Fruit fly (Drosophila melanogaster): ENCODE measurements around the gene CG2256.

DNA sequence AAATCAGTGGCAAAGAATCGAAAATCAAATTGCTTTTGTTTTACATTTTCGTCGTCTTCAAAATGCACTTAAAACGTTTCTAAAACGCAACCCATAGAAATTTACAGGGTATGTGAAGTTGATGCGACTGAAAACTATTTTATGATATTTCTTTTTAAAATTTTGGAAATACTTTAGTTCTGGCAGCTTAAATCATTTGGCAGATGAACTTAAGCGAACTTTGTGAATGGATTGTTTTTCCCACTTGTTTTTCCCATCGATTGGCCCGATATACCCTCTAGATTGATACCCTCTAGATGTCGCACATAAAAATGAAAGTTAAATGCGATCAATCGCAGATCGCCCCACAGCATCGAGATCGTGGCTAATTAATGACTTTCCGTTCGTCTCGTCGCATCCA lies 39.1 kb upstream of the CG2256 start:
- no peak for TF ChIP-seq CG6792 (GFP tag; optimal IDR thresholded peaks at IDR 0.05)
- TF ChIP-seq fd59A (GFP tag; optimal IDR thresholded peaks at IDR 0.05) = no peak
- TF ChIP-seq CG4318 (GFP tag; optimal IDR thresholded peaks at IDR 0.05) = peak; percentile 19
- TF ChIP-seq CG8119 (GFP tag; IDR thresholded peaks at IDR 0.05) = 0 out of 3 replicates have a peak, but pooled peaks have one; percentile 29

All from whole organism, prepupa.